Fruit fly (Drosophila melanogaster) whole organism, prepupa: ENCODE results near the gene CG11360.

Experiments
- CG10631 ChIP-seq: fragments of 200-800 bp; sonication (Bioruptor generic); optimal IDR thresholded peaks from 2 replicates; lab custom pipeline; 2016; ENCODE audit warnings: missing biosample characterization, missing genetic modification characterization
- CG15336 ChIP-seq: fragments of 200-800 bp; sonication (Bioruptor generic); IDR thresholded peaks from 2 replicates; pipeline ENCODE4 v1.3.6; 2022; ENCODE audit warnings: missing biosample characterization, missing genetic modification characterization
- CG3919 ChIP-seq: fragments of 200-800 bp; sonication (Bioruptor generic); optimal IDR thresholded peaks from 3 replicates; lab custom pipeline; 2016; ENCODE audit warnings: missing biosample characterization, missing genetic modification characterization
- Hr38 ChIP-seq: sonication (Bioruptor generic); optimal IDR thresholded peaks from 2 replicates; lab custom pipeline; 2016; ENCODE audit warnings: missing biosample characterization, missing genetic modification characterization
- Met ChIP-seq: fragments of 200-800 bp; sonication (Bioruptor generic); optimal IDR thresholded peaks from 3 replicates; lab custom pipeline; 2016; ENCODE audit warnings: missing biosample characterization, missing genetic modification characterization
- Sox102F ChIP-seq: fragments of 200-800 bp; sonication (Bioruptor generic); optimal IDR thresholded peaks from 2 replicates; lab custom pipeline; 2016; ENCODE audit warnings: missing biosample characterization, mild to moderate bottlenecking, missing genetic modification characterization
- Sox15 ChIP-seq: fragments of 200-800 bp; sonication (Bioruptor generic); optimal IDR thresholded peaks from 3 replicates; lab custom pipeline; 2016; ENCODE audit warnings: missing biosample characterization, missing genetic modification characterization
- fkh ChIP-seq: fragments of 200-800 bp; sonication (Bioruptor generic); optimal IDR thresholded peaks from 3 replicates; lab custom pipeline; 2017; ENCODE audit warnings: missing biosample characterization, mild to moderate bottlenecking, missing genetic modification characterization, moderate library complexity
- spab ChIP-seq: fragments of 200-800 bp; sonication (Bioruptor generic); optimal IDR thresholded peaks from 2 replicates; lab custom pipeline; 2017; ENCODE audit warnings: missing biosample characterization, mild to moderate bottlenecking, missing genetic modification characterization, missing genetic modification reagents
- topi ChIP-seq: fragments of 200-800 bp; sonication (Bioruptor generic); optimal IDR thresholded peaks from 3 replicates; lab custom pipeline; 2016; ENCODE audit warnings: missing biosample characterization, missing genetic modification characterization

DNA sequence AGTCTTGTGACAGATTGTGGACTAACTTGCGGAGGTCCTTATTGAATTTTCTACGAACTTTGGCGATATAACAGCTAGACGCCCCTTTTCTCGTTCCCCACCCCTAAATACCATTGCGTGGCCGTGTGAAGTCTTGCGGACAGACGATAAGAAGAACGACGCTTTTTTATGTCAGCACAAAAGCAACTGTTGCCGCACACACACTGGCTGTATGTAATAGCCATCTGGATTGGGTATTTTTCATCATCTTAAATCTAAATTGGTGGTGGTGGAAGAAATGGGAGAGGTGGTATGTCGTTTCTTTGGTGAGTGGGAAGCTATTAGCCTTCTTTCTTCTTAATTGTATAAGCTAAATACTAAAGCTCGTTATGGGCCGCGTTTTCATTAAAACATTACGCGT, 31.0 kb downstream of the CG11360 start:
- TF ChIP-seq Hr38 (no peak), CG10631 (GFP tag; lab: Kevin White, UChicago) (no peak), Sox15 (no peak), spab (no peak), topi (no peak), CG3919 (GFP tag; lab: Kevin White, UChicago) (no peak), Met (GFP tag; lab: Kevin White, UChicago) (no peak), fkh (GFP tag; lab: Kevin White, UChicago) (no peak), Sox102F (GFP tag; lab: Kevin White, UChicago) (no peak), CG15336 (no peak)
